Worm (Caenorhabditis elegans): Measurements from ENCODE around the gene nhr-177.
"Not testable (repeated sequence)": the region's sequence is repeated elsewhere in the genome, so short reads cannot be mapped to it uniquely, and the experiment has no call there.

nhr-177 gene

ce11 chrV:1610097-1610496 lies at the start of gene nhr-177:
TSS of gene nhr-177 (plus strand) at chrV:1610263.
- peak; percentile 69 for TF ChIP-seq nhr-80 (tag; optimal IDR thresholded peaks at IDR 0.05)
- TF ChIP-seq sptf-2 (GFP tag; optimal IDR thresholded peaks at IDR 0.05): no peak
- no peak for TF ChIP-seq hlh-12 (tag; optimal IDR thresholded peaks at IDR 0.05)

ce11 chrV:1561169-1561568 lies 48.9 kb upstream of the nhr-177 start:
- TF ChIP-seq hmg-20 (GFP tag; IDR thresholded peaks at IDR 0.05) (peak; percentile 59; the same call in 1 of the 2 replicates), aptf-3 (GFP tag; IDR thresholded peaks at IDR 0.05) (0 out of 2 replicates have a peak, but pooled peaks have one; percentile 14), attf-6 (GFP tag; IDR thresholded peaks at IDR 0.05) (peak; percentile 41; the same call in 1 of the 2 replicates), cebp-2 (GFP tag; IDR thresholded peaks at IDR 0.05) (peak; percentile 80; the same call in 1 of the 2 replicates), rpc-1 (tag; optimal IDR thresholded peaks at IDR 0.05) (peak; percentile 49), B0261.1 (tag; optimal IDR thresholded peaks at IDR 0.05) (peak; percentile 57), tbp1 (GFP tag; optimal IDR thresholded peaks at IDR 0.05) (peak; percentile 83), rcor-1 (GFP tag; IDR thresholded peaks at IDR 0.05) (peak; percentile 67; the same call in 1 of the 2 replicates), ceh-40 (GFP tag; IDR thresholded peaks at IDR 0.05) (0 out of 2 replicates have a peak, but pooled peaks have one; percentile 50), nhr-120 (GFP tag; IDR thresholded peaks at IDR 0.05) (0 out of 2 replicates have a peak, but pooled peaks have one; percentile 85), pbrm-1 (GFP tag; IDR thresholded peaks at IDR 0.05) (peak; percentile 36; the same call in 1 of the 2 replicates), egl-44 (GFP tag; IDR thresholded peaks at IDR 0.05) (peak; percentile 85), C17E4.6 (GFP tag; IDR thresholded peaks at IDR 0.05) (0 out of 2 replicates have a peak, but pooled peaks have one; percentile 37)
- TF ChIP-seq rpc-1 (optimal IDR thresholded peaks at IDR 0.05): not testable (repeated sequence)

ce11 chrV:1566776-1567175 lies 43.3 kb upstream of the nhr-177 start, which contains the start of gene cdc-25.2:
TSS of gene cdc-25.2 (plus strand) at chrV:1567076.
- TF ChIP-seq T07F8.4 (tag; optimal IDR thresholded peaks at IDR 0.05) (no peak), let-526 (GFP tag; IDR thresholded peaks at IDR 0.05) (no peak), cebp-1 (GFP tag; IDR thresholded peaks at IDR 0.05) (no peak), cebp-1 (tag; optimal IDR thresholded peaks at IDR 0.05) (no peak), ztf-22 (GFP tag; optimal IDR thresholded peaks at IDR 0.05) (no peak), zfh-2 (GFP tag; conservative IDR thresholded peaks at IDR 0.05) (no peak), rec-8 (tag; optimal IDR thresholded peaks at IDR 0.05) (no peak), sptf-2 (GFP tag; optimal IDR thresholded peaks at IDR 0.05) (no peak), mes-4 (tag; optimal IDR thresholded peaks at IDR 0.05) (no peak), repo-1 (tag; optimal IDR thresholded peaks at IDR 0.05) (no peak), K11D2.4 (GFP tag; IDR thresholded peaks at IDR 0.05) (no peak), dox-1 (GFP tag; IDR thresholded peaks at IDR 0.05) (no peak), snpc-1.1 (tag; optimal IDR thresholded peaks at IDR 0.05; ENCODE audit: insufficient read depth) (no peak), madf-8 (GFP tag; conservative IDR thresholded peaks at IDR 0.05) (no peak), dpl-1 (GFP tag; optimal IDR thresholded peaks at IDR 0.05) (no peak), egl-44 (GFP tag; IDR thresholded peaks at IDR 0.05) (no peak), rpc-1 (optimal IDR thresholded peaks at IDR 0.05) (no peak), rpc-1 (tag; optimal IDR thresholded peaks at IDR 0.05) (no peak), nhr-179 (tag; optimal IDR thresholded peaks at IDR 0.05) (no peak), B0035.1 (tag; optimal IDR thresholded peaks at IDR 0.05) (no peak)

ce11 chrV:1569750-1570419 lies 40.2 kb upstream of the nhr-177 start:
- TF ChIP-seq B0261.1 (tag; optimal IDR thresholded peaks at IDR 0.05): no peak
- TF ChIP-seq sdz-38 (tag; optimal IDR thresholded peaks at IDR 0.05): no peak
- no peak for TF ChIP-seq madf-8 (GFP tag; conservative IDR thresholded peaks at IDR 0.05)
- no peak for TF ChIP-seq K12H6.12 (tag; optimal IDR thresholded peaks at IDR 0.05)
- no peak for TF ChIP-seq tlf-1 (GFP tag; optimal IDR thresholded peaks at IDR 0.05)
- no peak for TF ChIP-seq F49E8.2 (tag; optimal IDR thresholded peaks at IDR 0.05; ENCODE audit: insufficient read depth)
- no peak for TF ChIP-seq him-1 (tag; optimal IDR thresholded peaks at IDR 0.05)
- TF ChIP-seq ztf-3 (GFP tag; optimal IDR thresholded peaks at IDR 0.05): no peak
- no peak for TF ChIP-seq somi-1 (GFP tag; optimal IDR thresholded peaks at IDR 0.05)
- TF ChIP-seq nfya-1 (tag; optimal IDR thresholded peaks at IDR 0.05; ENCODE audit: borderline replicate concordance, insufficient read depth): no peak
- TF ChIP-seq mxl-1 (tag; optimal IDR thresholded peaks at IDR 0.05): no peak
- TF ChIP-seq nhr-80 (tag; optimal IDR thresholded peaks at IDR 0.05): no peak
- TF ChIP-seq unc-130 (GFP tag; optimal IDR thresholded peaks at IDR 0.05): no peak
- TF ChIP-seq F22D6.2 (tag; optimal IDR thresholded peaks at IDR 0.05): no peak
